Fruit fly (Drosophila melanogaster) whole organism, adult: ENCODE data around the gene PpD6.

Source experiments
- CG14711 ChIP-seq: fragments of 200-800 bp; sonication (Bioruptor generic); optimal IDR thresholded peaks from 2 replicates; lab custom pipeline; 2018; ENCODE audit warnings: missing biosample characterization, mild to moderate bottlenecking, missing genetic modification characterization, moderate library complexity
- CG33017 ChIP-seq: fragments of 200-800 bp; sonication (Bioruptor generic); optimal IDR thresholded peaks from 2 replicates; lab custom pipeline; 2018; ENCODE audit warnings: missing biosample characterization, mild to moderate bottlenecking, missing genetic modification characterization, moderate library complexity
- CG7045 ChIP-seq: fragments of 200-800 bp; sonication (Bioruptor generic); optimal IDR thresholded peaks from 2 replicates; lab custom pipeline; 2017; ENCODE audit warnings: missing biosample characterization, mild to moderate bottlenecking, missing genetic modification characterization
- Clk ChIP-seq: fragments of 200-800 bp; sonication (Bioruptor generic); optimal IDR thresholded peaks from 2 replicates; lab custom pipeline; 2017; ENCODE audit warnings: missing biosample characterization, missing genetic modification characterization
- Hr96 ChIP-seq: fragments of 200-800 bp; sonication (Bioruptor generic); optimal IDR thresholded peaks from 2 replicates; lab custom pipeline; 2016; ENCODE audit warnings: missing biosample characterization, missing genetic modification characterization
- Mnt ChIP-seq: fragments of 200-800 bp; sonication (Bioruptor generic); optimal IDR thresholded peaks from 2 replicates; lab custom pipeline; 2016; ENCODE audit warnings: missing biosample characterization, mild to moderate bottlenecking, missing genetic modification characterization
- bab1 ChIP-seq: fragments of 200-800 bp; sonication (Bioruptor generic); optimal IDR thresholded peaks from 3 replicates; lab custom pipeline; 2019; ENCODE audit warnings: missing biosample characterization, mild to moderate bottlenecking, missing genetic modification characterization, moderate library complexity
- cnc ChIP-seq, 2 experiments: fragments of >200 bp; optimal IDR thresholded peaks; 2 replicates each; lab custom pipeline; 2017
- kay ChIP-seq: fragments of 200-800 bp; sonication (Bioruptor generic); peaks from one replicate; lab custom pipeline; 2016; ENCODE audit warnings: missing biosample characterization, missing genetic modification characterization, borderline replicate concordance
- ovo ChIP-seq: fragments of 200-800 bp; sonication (Bioruptor generic); optimal IDR thresholded peaks from 2 replicates; lab custom pipeline; 2016; ENCODE audit warnings: missing biosample characterization, missing genetic modification characterization
- tj ChIP-seq: fragments of 200-800 bp; sonication (Bioruptor generic); optimal IDR thresholded peaks from 3 replicates; lab custom pipeline; 2017; ENCODE audit warnings: missing biosample characterization, mild to moderate bottlenecking, missing genetic modification characterization, moderate library complexity
- toe ChIP-seq: fragments of 200-800 bp; sonication (Bioruptor generic); optimal IDR thresholded peaks from 2 replicates; lab custom pipeline; 2016; ENCODE audit warnings: missing biosample characterization, missing genetic modification characterization

dm6 chr2L:3123562-3124345, 14.3 kb downstream of the PpD6 start:
- no peak for TF ChIP-seq CG33017 (tag; lab: Kevin White, UChicago)
- no peak for TF ChIP-seq CG14711 (tag; lab: Kevin White, UChicago)
- no peak for TF ChIP-seq Mnt (GFP tag; lab: Kevin White, UChicago)
- TF ChIP-seq Hr96 = no peak
- TF ChIP-seq cnc (optimal IDR thresholded peaks at IDR 0.05; lab: Kevin White, UChicago) = no peak
- no peak for TF ChIP-seq tj
- TF ChIP-seq bab1 (GFP tag; lab: Kevin White, UChicago) = no peak
- no peak for TF ChIP-seq toe (GFP tag; lab: Kevin White, UChicago)
- TF ChIP-seq kay (GFP tag; lab: Kevin White, UChicago) = no peak
- no peak for TF ChIP-seq CG7045 (GFP tag; lab: Kevin White, UChicago)
- no peak for TF ChIP-seq Clk
- TF ChIP-seq ovo (GFP tag; lab: Kevin White, UChicago) = no peak
